Worm (Caenorhabditis elegans): Measurements from ENCODE around the gene plpp-1.3.

plpp-1.3 gene

ce11 chrX:10687317-10687716, 7.8 kb upstream of the plpp-1.3 start:
- no peak for TF ChIP-seq hpl-2 (GFP tag; optimal IDR thresholded peaks at IDR 0.05)
- no peak for TF ChIP-seq grh-1 (GFP tag; IDR thresholded peaks at IDR 0.05)
- TF ChIP-seq elt-2 (tag; optimal IDR thresholded peaks at IDR 0.05): peak; percentile 68
- no peak for TF ChIP-seq tbx-2 (tag; optimal IDR thresholded peaks at IDR 0.05)
- peak in 1 of 2 experiments; percentile 33 for TF ChIP-seq lin-35 (GFP tag; optimal IDR thresholded peaks at IDR 0.05)
- TF ChIP-seq efl-3 (GFP tag; optimal IDR thresholded peaks at IDR 0.05): no peak
- TF ChIP-seq ceh-63 (GFP tag; optimal IDR thresholded peaks at IDR 0.05): no peak
- TF ChIP-seq nhr-47 (tag; optimal IDR thresholded peaks at IDR 0.05): no peak
- no peak for TF ChIP-seq zip-4 (GFP tag; optimal IDR thresholded peaks at IDR 0.05)
- peak; percentile 18 for TF ChIP-seq nhr-20 (tag; optimal IDR thresholded peaks at IDR 0.05)
- no peak for TF ChIP-seq C34B4.2 (tag; optimal IDR thresholded peaks at IDR 0.05)

- TF ChIP-seq hlh-17 (GFP tag; optimal IDR thresholded peaks at IDR 0.05; ENCODE audit: borderline replicate concordance) (no peak), unc-130 (tag; optimal IDR thresholded peaks at IDR 0.05) (peak; percentile 70), pax-3 (tag; optimal IDR thresholded peaks at IDR 0.05) (no peak), elt-2 (tag; optimal IDR thresholded peaks at IDR 0.05) (peak; percentile 8), nhr-71 (tag; optimal IDR thresholded peaks at IDR 0.05) (peak; percentile 65), isw-1 (GFP tag; IDR thresholded peaks at IDR 0.05) (no peak), elt-3 (tag; optimal IDR thresholded peaks at IDR 0.05) (peak in 2 of 6 experiments; percentile 27 to 72), ztf-4 (tag; optimal IDR thresholded peaks at IDR 0.05) (no peak), fkh-8 (tag; optimal IDR thresholded peaks at IDR 0.05) (no peak), fkh-10 (GFP tag; optimal IDR thresholded peaks at IDR 0.05) (no peak), nhr-20 (tag; optimal IDR thresholded peaks at IDR 0.05) (peak; percentile 75), nhr-90 (tag; optimal IDR thresholded peaks at IDR 0.05; ENCODE audit: poor library complexity) (peak; percentile 65), ceh-88 (GFP tag; IDR thresholded peaks at IDR 0.05) (no peak), ceh-63 (GFP tag; optimal IDR thresholded peaks at IDR 0.05) (no peak), hpl-2 (GFP tag; optimal IDR thresholded peaks at IDR 0.05) (no peak), nhr-11 (tag; optimal IDR thresholded peaks at IDR 0.05) (no peak), blmp-1 (tag; optimal IDR thresholded peaks at IDR 0.05) (peak; percentile 89), ces-1 (GFP tag; optimal IDR thresholded peaks at IDR 0.05) (no peak), ceh-90 (tag; optimal IDR thresholded peaks at IDR 0.05) (no peak), mep-1 (tag; optimal IDR thresholded peaks at IDR 0.05) (no peak), snu-23 (GFP tag; optimal IDR thresholded peaks at IDR 0.05) (peak; percentile 50), C04F5.9 (tag; optimal IDR thresholded peaks at IDR 0.05) (no peak), ets-5 (GFP tag; IDR thresholded peaks at IDR 0.05) (no peak), nhr-12 (tag; optimal IDR thresholded peaks at IDR 0.05) (no peak), F16B12.6 (tag; optimal IDR thresholded peaks at IDR 0.05) (no peak), alr-1 (tag; optimal IDR thresholded peaks at IDR 0.05; ENCODE audit: borderline replicate concordance) (no peak), ama-1 (optimal IDR thresholded peaks at IDR 0.05) (no peak), egl-27 (tag; optimal IDR thresholded peaks at IDR 0.05) (no peak), lin-35 (GFP tag; optimal IDR thresholded peaks at IDR 0.05) (peak in 1 of 2 experiments; percentile 77), C16A3.4 (tag; optimal IDR thresholded peaks at IDR 0.05) (no peak), dpl-1 (GFP tag; optimal IDR thresholded peaks at IDR 0.05) (no peak), nhr-19 (GFP tag; conservative IDR thresholded peaks at IDR 0.05) (no peak; the same call in 1 of the 2 replicates), zag-1 (tag; optimal IDR thresholded peaks at IDR 0.05) (no peak), lin-14 (GFP tag; optimal IDR thresholded peaks at IDR 0.05) (peak; percentile 73), mdl-1 (tag; optimal IDR thresholded peaks at IDR 0.05) (peak in 1 of 2 experiments; percentile 31), C34B4.2 (tag; optimal IDR thresholded peaks at IDR 0.05) (no peak), nhr-76 (tag; optimal IDR thresholded peaks at IDR 0.05) (no peak), lsy-2 (tag; optimal IDR thresholded peaks at IDR 0.05) (peak; percentile 38), hlh-4 (tag; optimal IDR thresholded peaks at IDR 0.05) (no peak), nhr-85 (tag) (peak; percentile 91), swsn-7 (tag; optimal IDR thresholded peaks at IDR 0.05) (no peak)
These were observed 6.8 kb upstream of the plpp-1.3 start for ce11 chrX:10688311-10688710.
